Fruit fly (Drosophila melanogaster) whole organism, embryonic: ENCODE data around the gene CG6933.

Experiments used
- Aef1 ChIP-seq: fragments of 200-800 bp; sonication (Bioruptor generic); IDR thresholded peaks from 3 replicates; pipeline ENCODE4 v1.3.6; 2022; ENCODE audit warnings: missing biosample characterization, missing genetic modification characterization
- Asciz ChIP-seq: fragments of 200-800 bp; sonication (Bioruptor generic); optimal IDR thresholded peaks from 2 replicates; lab custom pipeline; 2017; ENCODE audit warnings: missing biosample characterization, mild to moderate bottlenecking, missing genetic modification characterization, missing genetic modification reagents
- CG12071 ChIP-seq: fragments of 200-800 bp; sonication (Bioruptor generic); optimal IDR thresholded peaks from 3 replicates; lab custom pipeline; 2018; ENCODE audit warnings: missing biosample characterization, mild to moderate bottlenecking, missing genetic modification characterization
- CG12219 ChIP-seq: fragments of 200-800 bp; sonication (Bioruptor generic); optimal IDR thresholded peaks from 3 replicates; lab custom pipeline; 2018; ENCODE audit warnings: missing biosample characterization, mild to moderate bottlenecking, missing genetic modification characterization
- CG12299 ChIP-seq: fragments of 200-800 bp; sonication (Bioruptor generic); optimal IDR thresholded peaks from 2 replicates; lab custom pipeline; 2018; ENCODE audit warnings: missing biosample characterization, mild to moderate bottlenecking, missing genetic modification characterization
- CG12659 ChIP-seq: fragments of 200-800 bp; sonication (Bioruptor generic); optimal IDR thresholded peaks from 3 replicates; lab custom pipeline; 2017; ENCODE audit warnings: mild to moderate bottlenecking, missing biosample characterization, missing genetic modification reagents, missing genetic modification characterization
- CG13123 ChIP-seq: fragments of 200-800 bp; sonication (Bioruptor generic); optimal IDR thresholded peaks from 2 replicates; lab custom pipeline; 2016; ENCODE audit warnings: missing biosample characterization, missing genetic modification characterization
- CG15514 ChIP-seq: fragments of 200-800 bp; sonication (Bioruptor generic); optimal IDR thresholded peaks from 3 replicates; lab custom pipeline; 2017; ENCODE audit warnings: missing biosample characterization, missing genetic modification characterization, mild to moderate bottlenecking, moderate library complexity, missing genetic modification reagents
- CG17568 ChIP-seq: fragments of 200-800 bp; sonication (Bioruptor generic); optimal IDR thresholded peaks from 2 replicates; lab custom pipeline; 2018; ENCODE audit warnings: missing biosample characterization, mild to moderate bottlenecking, missing genetic modification characterization, moderate library complexity
- CG2120 ChIP-seq: fragments of 200-800 bp; sonication (Bioruptor generic); optimal IDR thresholded peaks from 3 replicates; lab custom pipeline; 2016; ENCODE audit warnings: missing biosample characterization, missing genetic modification characterization
- CG2199 ChIP-seq: fragments of 200-800 bp; sonication (Bioruptor generic); IDR thresholded peaks from 3 replicates; pipeline ENCODE4 v1.3.6; 2022; ENCODE audit warnings: missing biosample characterization, missing genetic modification characterization
- CG3726 ChIP-seq: fragments of 200-800 bp; sonication (Bioruptor generic); IDR thresholded peaks from 3 replicates; pipeline ENCODE4, ENCODE4 v1.3.6; 2022; ENCODE audit warnings: missing biosample characterization, missing genetic modification characterization
- CG3995 ChIP-seq: fragments of 200-800 bp; sonication (Bioruptor generic); optimal IDR thresholded peaks from 3 replicates; lab custom pipeline; 2016; ENCODE audit warnings: missing biosample characterization, missing genetic modification characterization
- CG4617 ChIP-seq: fragments of 200-800 bp; sonication (Bioruptor generic); optimal IDR thresholded peaks from 3 replicates; lab custom pipeline; 2016; ENCODE audit warnings: missing biosample characterization, missing genetic modification characterization, borderline replicate concordance
- CG6854 ChIP-seq: fragments of 200-800 bp; sonication (Bioruptor generic); optimal IDR thresholded peaks from 3 replicates; lab custom pipeline; 2017; ENCODE audit warnings: missing biosample characterization, mild to moderate bottlenecking, missing genetic modification characterization
- CG7963 ChIP-seq: fragments of 200-800 bp; sonication (Bioruptor generic); IDR thresholded peaks from 3 replicates; pipeline ENCODE4 v1.3.6; 2022; ENCODE audit warnings: missing biosample characterization, missing genetic modification characterization; ENCODE audit not compliant: partially characterized antibody
- CG8478 ChIP-seq: fragments of >200 bp; optimal IDR thresholded peaks from 2 replicates; lab custom pipeline; 2018
- D19A ChIP-seq: fragments of 200-800 bp; optimal IDR thresholded peaks from 3 replicates; lab custom pipeline; 2019; ENCODE audit warnings: missing biosample characterization, mild to moderate bottlenecking, missing genetic modification characterization, moderate library complexity
- E2f1 ChIP-seq: fragments of 200-800 bp; sonication (Bioruptor generic); IDR thresholded peaks from 2 replicates; pipeline ENCODE4 v1.3.6; 2022; ENCODE audit warnings: missing biosample characterization, missing genetic modification characterization
- Med ChIP-seq: fragments of 200-800 bp; sonication (Bioruptor generic); peaks from one replicate; lab custom pipeline; 2016; ENCODE audit warnings: missing biosample characterization, missing genetic modification characterization, mild to moderate bottlenecking, inconsistent platforms, moderate library complexity
- Nf-YA ChIP-seq: fragments of 200-800 bp; sonication (Bioruptor generic); IDR thresholded peaks from 2 replicates; pipeline ENCODE4 v1.3.6; 2022; ENCODE audit warnings: missing biosample characterization, missing genetic modification characterization
- Ravus ChIP-seq: fragments of 200-800 bp; sonication (Bioruptor generic); IDR thresholded peaks from 2 replicates; pipeline ENCODE4 v1.3.6; 2022; ENCODE audit warnings: missing biosample characterization, missing genetic modification characterization
- Rx ChIP-seq: fragments of 200-800 bp; sonication (Bioruptor generic); IDR thresholded peaks from 2 replicates; pipeline ENCODE4 v1.3.6; 2022; ENCODE audit warnings: missing biosample characterization, missing genetic modification characterization
- Scr ChIP-seq: fragments of 200-800 bp; sonication (Bioruptor generic); IDR thresholded peaks from 2 replicates; pipeline ENCODE4 v1.3.6; 2022; ENCODE audit warnings: missing biosample characterization, missing genetic modification characterization; ENCODE audit not compliant: partially characterized antibody
- Sin3A ChIP-seq: fragments of >200 bp; optimal IDR thresholded peaks from 2 replicates; lab custom pipeline; 2018
- Sry-δ ChIP-seq: fragments of 200-800 bp; sonication (Bioruptor generic); optimal IDR thresholded peaks from 2 replicates; lab custom pipeline; 2016; ENCODE audit warnings: missing biosample characterization, missing genetic modification characterization
- YL-1 ChIP-seq: fragments of 200-800 bp; sonication (Bioruptor generic); optimal IDR thresholded peaks from 3 replicates; lab custom pipeline; 2017; ENCODE audit warnings: missing biosample characterization, mild to moderate bottlenecking, missing genetic modification characterization
- ac ChIP-seq: fragments of 200-800 bp; sonication (Bioruptor generic); optimal IDR thresholded peaks from 3 replicates; lab custom pipeline; 2017; ENCODE audit warnings: missing biosample characterization, mild to moderate bottlenecking, missing genetic modification characterization
- chinmo ChIP-seq: fragments of 200-800 bp; sonication (Bioruptor generic); IDR thresholded peaks from 4 replicates; pipeline ENCODE4 v1.3.6; 2022; ENCODE audit warnings: missing biosample characterization, missing genetic modification characterization; ENCODE audit not compliant: partially characterized antibody
- dpn ChIP-seq, 2 experiments: fragments of 200-800 bp; sonication (Bioruptor generic); optimal IDR thresholded peaks; 3 replicates each; lab custom pipeline; 2016; ENCODE audit warnings: missing biosample characterization in 2 of 2, missing genetic modification characterization in 2 of 2
- en ChIP-seq: fragments of 200-800 bp; sonication (Bioruptor generic); optimal IDR thresholded peaks from 2 replicates; lab custom pipeline; 2016; ENCODE audit warnings: missing biosample characterization, missing genetic modification characterization
- hth ChIP-seq: fragments of >200 bp; optimal IDR thresholded peaks from 2 replicates; lab custom pipeline; 2017; ENCODE audit warnings: inconsistent platforms
- jing ChIP-seq: fragments of 200-800 bp; sonication (Bioruptor generic); optimal IDR thresholded peaks from 2 replicates; lab custom pipeline; 2018; ENCODE audit warnings: missing biosample characterization, mild to moderate bottlenecking, missing genetic modification characterization
- jumu ChIP-seq: fragments of 200-800 bp; sonication (Bioruptor generic); optimal IDR thresholded peaks from 3 replicates; lab custom pipeline; 2016; ENCODE audit warnings: missing biosample characterization, missing genetic modification characterization
- ken ChIP-seq: fragments of 200-800 bp; sonication (Bioruptor generic); IDR thresholded peaks from 3 replicates; pipeline ENCODE4 v1.3.6; 2022; ENCODE audit warnings: missing biosample characterization, missing genetic modification characterization
- lilli ChIP-seq: fragments of 200-800 bp; sonication (Bioruptor generic); optimal IDR thresholded peaks from 3 replicates; lab custom pipeline; 2016; ENCODE audit warnings: missing biosample characterization, missing genetic modification characterization
- phol ChIP-seq: fragments of 200-800 bp; sonication (Bioruptor generic); optimal IDR thresholded peaks from 3 replicates; lab custom pipeline; 2018; ENCODE audit warnings: missing biosample characterization, mild to moderate bottlenecking, missing genetic modification characterization, moderate library complexity
- repo ChIP-seq: fragments of 200-800 bp; sonication (Bioruptor generic); optimal IDR thresholded peaks from 2 replicates; lab custom pipeline; 2016; ENCODE audit warnings: missing biosample characterization, missing genetic modification characterization
- sens ChIP-seq: fragments of 200-800 bp; sonication (Bioruptor generic); peaks from one replicate; lab custom pipeline; 2016; ENCODE audit warnings: missing biosample characterization, missing genetic modification characterization
- tap ChIP-seq: fragments of 200-800 bp; optimal IDR thresholded peaks from 3 replicates; lab custom pipeline; 2019; ENCODE audit warnings: missing biosample characterization, mild to moderate bottlenecking, missing genetic modification characterization, moderate library complexity
- yki ChIP-seq: fragments of >200 bp; optimal IDR thresholded peaks from 3 replicates; lab custom pipeline; 2018

Gene CG6933

DNA sequence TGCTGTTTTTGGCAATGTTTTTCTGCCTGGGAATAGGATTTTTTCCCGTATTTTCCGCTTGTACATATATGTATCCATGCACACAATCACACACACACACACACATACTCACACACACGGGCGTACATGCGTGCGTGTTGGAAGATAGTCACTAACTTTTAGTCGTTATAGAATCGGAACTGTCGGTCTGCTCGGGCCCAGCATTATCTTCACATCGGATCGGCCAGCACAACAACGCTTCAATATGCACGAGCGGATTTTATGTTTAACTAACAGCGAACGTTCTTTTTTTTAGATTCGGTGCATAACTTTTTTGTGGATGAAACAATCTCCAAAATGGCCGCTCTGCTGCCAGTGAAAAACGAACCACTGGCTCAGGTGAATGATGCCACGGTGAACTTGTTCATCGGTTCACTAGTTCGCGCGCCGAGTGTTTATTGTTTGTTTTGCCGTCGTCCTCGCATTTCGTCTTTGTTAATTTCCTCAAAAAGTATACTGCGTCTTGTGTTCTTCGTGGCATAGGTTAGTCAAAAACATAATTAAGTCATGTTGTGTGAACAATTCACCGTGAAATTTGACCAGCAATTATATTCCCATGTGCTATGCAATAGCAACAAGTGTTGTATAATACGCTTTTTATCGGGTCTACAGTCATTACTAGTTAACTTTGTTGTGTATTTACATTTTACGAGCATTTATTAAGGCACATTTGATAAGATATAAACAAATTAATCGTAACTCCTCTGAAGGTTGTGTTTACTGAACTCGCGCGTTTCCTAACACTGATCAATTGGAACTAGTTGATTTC, 21.1 kb upstream of the CG6933 start, which contains the start of the genes CG6951 and CG17233 (continued):
- TF ChIP-seq CG2199 = no peak
- no peak for TF ChIP-seq CG12299 (tag; lab: Kevin White, UChicago)
- no peak for TF ChIP-seq D19A (tag; lab: Kevin White, UChicago)
- TF ChIP-seq Ravus (GFP tag; lab: Robert Waterston, UW) = no peak
- TF ChIP-seq jing (GFP tag; lab: Kevin White, UChicago) = no peak
- no peak for TF ChIP-seq Aef1
- TF ChIP-seq yki = no peak
- 0 out of 4 replicates have a peak, but pooled peaks have one; percentile 46 for TF ChIP-seq chinmo
- no peak for TF ChIP-seq CG13123
- no peak for TF ChIP-seq ken (GFP tag; lab: Robert Waterston, UW)
- TF ChIP-seq ac (GFP tag; lab: Kevin White, UChicago) = no peak
- TF ChIP-seq CG6854 (GFP tag; lab: Kevin White, UChicago) = no peak
- TF ChIP-seq Scr (GFP tag; lab: Robert Waterston, UW) = peak; percentile 18; the same call in 1 of the 2 replicates
- peak; percentile 72 for TF ChIP-seq YL-1 (GFP tag; lab: Kevin White, UChicago)
- TF ChIP-seq dpn (GFP tag; optimal IDR thresholded peaks at IDR 0.05; lab: Kevin White, UChicago) = peak in 1 of 2 experiments; percentile 2
- TF ChIP-seq CG2120 = no peak
- peak; percentile 98 for TF ChIP-seq CG15514 (GFP tag; lab: Kevin White, UChicago)
- peak; percentile 76 for TF ChIP-seq CG8478 (lab: Kevin White, UChicago)
- TF ChIP-seq Sin3A (lab: Kevin White, UChicago) = peak; percentile 24
- peak; percentile 37 for TF ChIP-seq CG4617
- TF ChIP-seq Asciz (GFP tag; lab: Kevin White, UChicago) = no peak
- no peak for TF ChIP-seq Rx (GFP tag; lab: Robert Waterston, UW)
- no peak for TF ChIP-seq CG3726 (GFP tag; lab: Robert Waterston, UW)
- TF ChIP-seq lilli (GFP tag; lab: Kevin White, UChicago) = peak; percentile 25
- peak; percentile 43 for TF ChIP-seq CG12659 (GFP tag; lab: Kevin White, UChicago)
- no peak for TF ChIP-seq tap (tag; lab: Kevin White, UChicago)
- TF ChIP-seq CG17568 (GFP tag; lab: Kevin White, UChicago) = no peak
- peak; percentile 36 for TF ChIP-seq Med (GFP tag; lab: Kevin White, UChicago)
- TF ChIP-seq hth (lab: Kevin White, UChicago) = no peak
- peak; percentile 21 for TF ChIP-seq Sry-δ (GFP tag; lab: Kevin White, UChicago)
- TF ChIP-seq en (GFP tag; lab: Kevin White, UChicago) = no peak
- TF ChIP-seq CG12219 (GFP tag; lab: Kevin White, UChicago) = no peak
- no peak for TF ChIP-seq repo (GFP tag; lab: Kevin White, UChicago)
- TF ChIP-seq E2f1 (GFP tag; lab: Robert Waterston, UW) = no peak
- no peak for TF ChIP-seq Nf-YA (GFP tag; lab: Robert Waterston, UW)
- no peak for TF ChIP-seq CG12071 (GFP tag; lab: Kevin White, UChicago)
- peak; percentile 48 for TF ChIP-seq CG3995 (GFP tag; lab: Kevin White, UChicago)
- TF ChIP-seq phol (tag; lab: Kevin White, UChicago) = peak; percentile 96

DNA sequence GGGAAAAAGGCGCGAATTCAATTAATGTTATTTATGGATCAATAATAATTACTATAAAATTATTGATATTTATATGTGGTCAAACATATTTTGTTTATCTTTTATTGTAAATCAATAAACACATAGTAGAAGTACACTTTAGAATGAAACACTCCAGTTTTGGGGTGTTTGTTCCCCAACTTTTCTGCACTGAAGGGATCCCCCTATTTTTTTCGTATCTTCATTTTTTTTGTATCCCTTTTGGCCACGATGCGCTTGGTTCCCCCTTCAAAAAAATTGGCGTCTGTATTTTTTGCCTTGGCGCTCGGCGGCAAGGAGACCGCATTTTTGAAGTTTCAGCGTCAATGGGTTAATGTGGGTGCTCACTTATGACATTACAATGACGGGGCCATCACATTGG, 20.5 kb upstream of the CG6933 start, which contains the start of gene Clc:
Gene Clc, plus strand, starts transcription at position 301 of the 400 bp plus-strand sequence.
- TF ChIP-seq sens (GFP tag; lab: Kevin White, UChicago) (peak; percentile 10), jumu (no peak), CG7963 (GFP tag; lab: Robert Waterston, UW) (no peak)
